Worm (Caenorhabditis elegans) whole organism, early embryonic: Measurements from ENCODE around the gene Y4C6A.4.
"Not testable (repeated sequence)": the region's sequence is repeated elsewhere in the genome, so short reads cannot be mapped to it uniquely, and the experiment has no call there.

Experiments
- F13C5.2 ChIP-seq: sonication (generic microtip); optimal IDR thresholded peaks from 2 replicates; lab custom pipeline; 2017; ENCODE audit warnings: mild to moderate bottlenecking, missing genetic modification characterization, inconsistent platforms, missing compliant biosample characterization
- ama-1 ChIP-seq: fragments of 150-350 bp; optimal IDR thresholded peaks from 2 replicates; lab custom pipeline; 2014
- ceh-13 ChIP-seq: fragments of 200-800 bp; sonication (Bioruptor generic); optimal IDR thresholded peaks from 2 replicates; lab custom pipeline; 2018; ENCODE audit warnings: mild to moderate bottlenecking, missing genetic modification characterization, missing compliant biosample characterization
- ceh-36 ChIP-seq: sonication (generic microtip); optimal IDR thresholded peaks from 2 replicates; lab custom pipeline; 2016; ENCODE audit warnings: missing genetic modification characterization, inconsistent platforms, missing compliant biosample characterization
- hmg-4 ChIP-seq: fragments of 200-800 bp; sonication (Bioruptor generic); optimal IDR thresholded peaks from 2 replicates; lab custom pipeline; 2018; ENCODE audit warnings: mild to moderate bottlenecking, missing genetic modification characterization, missing compliant biosample characterization
- hnd-1 ChIP-seq: sonication (generic microtip); optimal IDR thresholded peaks from 2 replicates; lab custom pipeline; 2016; ENCODE audit warnings: missing genetic modification characterization, missing compliant biosample characterization
- scrt-1 ChIP-seq: fragments of 200-800 bp; sonication (Bioruptor generic); IDR thresholded peaks from 2 replicates; pipeline ENCODE4 v1.3.6; 2022; ENCODE audit warnings: missing genetic modification characterization, missing compliant biosample characterization
- sea-1 ChIP-seq: fragments of 200-800 bp; sonication (Bioruptor generic); conservative IDR thresholded peaks from 2 replicates; pipeline ENCODE4 v1.3.6; 2022; ENCODE audit warnings: missing genetic modification characterization, missing compliant biosample characterization
- tbx-11 ChIP-seq: fragments of 200-800 bp; sonication (Bioruptor generic); IDR thresholded peaks from 2 replicates; pipeline ENCODE4 v1.3.6; 2022; ENCODE audit warnings: missing genetic modification characterization, missing compliant biosample characterization

DNA sequence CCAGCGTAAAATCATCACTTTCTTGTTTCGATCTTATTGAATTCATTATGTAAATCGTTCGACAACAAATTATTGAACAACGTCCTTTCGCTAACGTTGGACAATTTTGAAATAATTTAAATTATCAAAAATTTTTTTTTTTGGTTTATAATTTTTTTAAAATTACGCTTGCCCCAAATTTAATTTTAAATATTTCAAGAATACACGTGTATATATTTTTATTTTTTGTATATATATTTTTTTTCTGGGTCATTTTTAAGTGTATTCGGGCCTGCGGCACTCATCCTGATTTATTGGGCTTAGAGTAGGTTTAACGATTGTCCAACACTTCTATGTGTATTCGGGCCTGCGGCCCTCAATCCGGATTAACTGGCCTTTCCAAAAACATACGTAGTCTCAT is 11.6 kb downstream of the Y4C6A.4 start, which contains the start of gene Y52D5A.2:
- not testable (repeated sequence) for TF ChIP-seq hnd-1 (tag; lab: Kevin White, UChicago); hmg-4 (GFP tag; lab: Kevin White, UChicago); ceh-36 (tag; lab: Kevin White, UChicago); tbx-11 (GFP tag; lab: Robert Waterston, UW); ama-1; sea-1; F13C5.2 (tag; lab: Kevin White, UChicago); scrt-1 (GFP tag; lab: Robert Waterston, UW); ceh-13 (GFP tag; lab: Kevin White, UChicago)
